Worm (Caenorhabditis elegans) whole organism, L3 larva: Measurements from ENCODE around the gene frpr-21.

ENCODE experiments used
- R02D3.7 ChIP-seq: fragments of 150-350 bp; optimal IDR thresholded peaks from 2 replicates; lab custom pipeline; 2014; ENCODE audit warnings: missing biosample characterization, missing genetic modification characterization
- ZK546.5 ChIP-seq: sonication (generic microtip); optimal IDR thresholded peaks from 2 replicates; lab custom pipeline; 2017; ENCODE audit warnings: missing biosample characterization, missing genetic modification characterization
- aly-2 ChIP-seq: fragments of 150-350 bp; optimal IDR thresholded peaks from 2 replicates; lab custom pipeline; 2014; ENCODE audit warnings: missing biosample characterization, missing genetic modification characterization
- ama-1 ChIP-seq: fragments of 150-350 bp; optimal IDR thresholded peaks from 2 replicates; lab custom pipeline; 2018
- ceh-16 ChIP-seq: sonication (generic microtip); optimal IDR thresholded peaks from 2 replicates; lab custom pipeline; 2017; ENCODE audit warnings: missing biosample characterization, missing genetic modification characterization
- ceh-28 ChIP-seq: fragments of 150-350 bp; optimal IDR thresholded peaks from 2 replicates; lab custom pipeline; 2014; ENCODE audit warnings: missing biosample characterization, missing genetic modification reagents, missing genetic modification characterization
- ceh-82 ChIP-seq: fragments of 150-350 bp; optimal IDR thresholded peaks from 2 replicates; lab custom pipeline; 2014; ENCODE audit warnings: missing biosample characterization, missing genetic modification characterization
- ceh-9 ChIP-seq: sonication (generic microtip); optimal IDR thresholded peaks from 2 replicates; lab custom pipeline; 2018; ENCODE audit warnings: missing biosample characterization, missing genetic modification characterization
- egl-27 ChIP-seq: sonication (generic microtip); optimal IDR thresholded peaks from 4 replicates; lab custom pipeline; 2017; ENCODE audit warnings: missing biosample characterization, missing genetic modification reagents, missing genetic modification characterization
- egl-5 ChIP-seq: fragments of 150-350 bp; optimal IDR thresholded peaks from 2 replicates; lab custom pipeline; 2017; ENCODE audit warnings: missing biosample characterization, missing genetic modification reagents, missing genetic modification characterization, inconsistent platforms
- elt-1 ChIP-seq: fragments of 150-350 bp; optimal IDR thresholded peaks from 2 replicates; lab custom pipeline; 2014; ENCODE audit warnings: missing biosample characterization, missing genetic modification characterization
- elt-2 ChIP-seq: sonication (generic microtip); optimal IDR thresholded peaks from 2 replicates; lab custom pipeline; 2016; ENCODE audit warnings: missing genetic modification reagents, mild to moderate bottlenecking, missing genetic modification characterization, missing compliant biosample characterization
- elt-3 ChIP-seq, 3 experiments: fragments of 150-350 bp in 1 of 3; sonication (generic microtip) in 2 of 3; optimal IDR thresholded peaks; 2 replicates in 2 of 3; 4 replicates in 1 of 3; lab custom pipeline; 2014 to 2017; ENCODE audit warnings: missing biosample characterization in 3 of 3, missing genetic modification characterization in 3 of 3
- eor-1 ChIP-seq, 2 experiments: fragments of 150-350 bp; optimal IDR thresholded peaks; 2 replicates each; lab custom pipeline; 2014 to 2018; ENCODE audit warnings: missing biosample characterization in 2 of 2, missing genetic modification characterization in 2 of 2
- fkh-10 ChIP-seq: sonication (generic microtip); optimal IDR thresholded peaks from 2 replicates; lab custom pipeline; 2017; ENCODE audit warnings: missing biosample characterization, missing genetic modification reagents, missing genetic modification characterization
- fkh-2 ChIP-seq: fragments of 150-350 bp; optimal IDR thresholded peaks from 2 replicates; lab custom pipeline; 2014; ENCODE audit warnings: missing biosample characterization, missing genetic modification reagents, missing genetic modification characterization
- fos-1 ChIP-seq: fragments of 150-350 bp; optimal IDR thresholded peaks from 2 replicates; lab custom pipeline; 2014; ENCODE audit warnings: missing biosample characterization, missing genetic modification characterization
- hmg-11 ChIP-seq: sonication (generic microtip); optimal IDR thresholded peaks from 2 replicates; lab custom pipeline; 2016; ENCODE audit warnings: missing genetic modification characterization, missing compliant biosample characterization
- jun-1 ChIP-seq: fragments of 150-350 bp; optimal IDR thresholded peaks from 2 replicates; lab custom pipeline; 2014; ENCODE audit warnings: missing biosample characterization, missing genetic modification reagents, missing genetic modification characterization
- lin-15B ChIP-seq: fragments of 150-350 bp; optimal IDR thresholded peaks from 2 replicates; lab custom pipeline; 2014; ENCODE audit warnings: missing biosample characterization, missing genetic modification characterization
- lsy-12 ChIP-seq: sonication (generic microtip); optimal IDR thresholded peaks from 2 replicates; lab custom pipeline; 2016; ENCODE audit warnings: mild to moderate bottlenecking, missing genetic modification characterization, missing compliant biosample characterization
- mml-1 ChIP-seq: fragments of 150-350 bp; sonication (generic microtip); optimal IDR thresholded peaks from 3 replicates; lab custom pipeline; 2014; ENCODE audit warnings: missing biosample characterization, missing genetic modification characterization
- nfya-1 ChIP-seq: sonication (generic microtip); optimal IDR thresholded peaks from 2 replicates; lab custom pipeline; 2017; ENCODE audit warnings: missing genetic modification characterization, mild to moderate bottlenecking, missing compliant biosample characterization, antibody characterized with exemption, moderate library complexity; ENCODE audit not compliant: insufficient read depth
- nhr-11 ChIP-seq: fragments of 150-350 bp; optimal IDR thresholded peaks from 2 replicates; lab custom pipeline; 2014; ENCODE audit warnings: missing biosample characterization, missing genetic modification characterization
- nhr-23 ChIP-seq: fragments of 150-350 bp; optimal IDR thresholded peaks from 2 replicates; lab custom pipeline; 2014; ENCODE audit warnings: missing biosample characterization, missing genetic modification reagents, missing genetic modification characterization
- nhr-237 ChIP-seq: fragments of 150-350 bp; optimal IDR thresholded peaks from 2 replicates; lab custom pipeline; 2014; ENCODE audit warnings: missing biosample characterization, missing genetic modification characterization
- nhr-25 ChIP-seq: sonication (generic microtip); optimal IDR thresholded peaks from 2 replicates; lab custom pipeline; 2017; ENCODE audit warnings: missing biosample characterization, missing genetic modification characterization
- nhr-28 ChIP-seq: fragments of 150-350 bp; optimal IDR thresholded peaks from 2 replicates; lab custom pipeline; 2014; ENCODE audit warnings: missing biosample characterization, missing genetic modification characterization
- nhr-43 ChIP-seq: sonication (generic microtip); optimal IDR thresholded peaks from 2 replicates; lab custom pipeline; 2016; ENCODE audit warnings: mild to moderate bottlenecking, missing genetic modification characterization, missing compliant biosample characterization; ENCODE audit not compliant: poor library complexity, severe bottlenecking
- nhr-67 ChIP-seq: fragments of 150-350 bp; optimal IDR thresholded peaks from 2 replicates; lab custom pipeline; 2014; ENCODE audit warnings: missing biosample characterization, missing genetic modification characterization
- nhr-76 ChIP-seq: fragments of 150-350 bp; sonication (generic microtip); optimal IDR thresholded peaks from 5 replicates; lab custom pipeline; 2014; ENCODE audit warnings: missing biosample characterization, missing genetic modification characterization
- nhr-77 ChIP-seq: fragments of 150-350 bp; optimal IDR thresholded peaks from 2 replicates; lab custom pipeline; 2014; ENCODE audit warnings: missing biosample characterization, missing genetic modification characterization
- pha-4 ChIP-seq: fragments of 150-350 bp; optimal IDR thresholded peaks from 2 replicates; lab custom pipeline; 2014; ENCODE audit warnings: missing biosample characterization, missing genetic modification reagents, missing genetic modification characterization
- pqm-1 ChIP-seq: fragments of 150-350 bp; optimal IDR thresholded peaks from 2 replicates; lab custom pipeline; 2017; ENCODE audit warnings: missing biosample characterization, missing genetic modification characterization, inconsistent platforms
- skn-1 ChIP-seq: fragments of 150-350 bp; optimal IDR thresholded peaks from 2 replicates; lab custom pipeline; 2014; ENCODE audit warnings: missing biosample characterization, missing genetic modification characterization
- snpc-4 ChIP-seq: fragments of 150-350 bp; optimal IDR thresholded peaks from 2 replicates; lab custom pipeline; 2014; ENCODE audit warnings: missing biosample characterization, missing genetic modification characterization
- unc-62 ChIP-seq: fragments of 150-350 bp; sonication (generic microtip); optimal IDR thresholded peaks from 4 replicates; lab custom pipeline; 2014; ENCODE audit warnings: missing biosample characterization, missing genetic modification reagents, missing genetic modification characterization
- zag-1 ChIP-seq: fragments of 150-350 bp; optimal IDR thresholded peaks from 2 replicates; lab custom pipeline; 2014; ENCODE audit warnings: missing biosample characterization, missing genetic modification characterization
- ztf-11 ChIP-seq: fragments of 150-350 bp; optimal IDR thresholded peaks from 2 replicates; lab custom pipeline; 2014; ENCODE audit warnings: missing biosample characterization, missing genetic modification characterization

The frpr-21 gene

DNA sequence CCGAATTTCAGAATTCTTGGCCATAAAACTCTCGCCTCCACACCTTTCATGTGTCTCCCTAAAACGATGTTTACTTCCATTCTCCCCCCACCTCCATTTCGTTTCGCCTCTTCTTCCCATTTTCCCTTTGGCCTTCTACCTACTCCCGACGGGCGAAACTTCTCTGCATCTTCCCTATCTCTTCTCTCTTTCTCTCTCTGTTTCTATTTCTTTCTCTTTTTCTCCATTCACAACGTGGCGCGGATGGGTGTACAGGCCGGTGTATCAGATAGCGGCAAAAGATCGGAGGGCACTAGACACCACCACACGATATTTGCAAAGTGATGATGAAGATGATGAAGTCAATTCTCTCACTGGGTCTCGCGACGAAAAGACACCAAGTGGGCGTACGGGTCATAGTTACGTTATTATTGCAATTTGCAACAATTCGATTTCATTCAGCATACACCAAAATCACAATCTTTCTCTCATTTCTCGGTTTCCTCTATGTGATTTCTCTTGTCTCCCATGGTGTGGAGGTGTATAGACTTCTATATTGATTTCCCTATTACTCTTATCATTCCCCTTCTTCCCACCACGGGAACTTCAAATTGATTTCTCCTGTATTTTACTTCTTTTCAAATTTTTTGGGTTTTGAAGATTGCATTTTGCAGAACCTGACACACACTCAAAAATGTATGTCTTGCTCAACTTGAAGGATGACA lies 37.0 kb downstream of the frpr-21 start, which contains the start of gene ztf-27:
ztf-27 (plus strand) TSS at position 654 of the 704 bp plus-strand sequence.
- TF ChIP-seq hmg-11 (tag; lab: Kevin White, UChicago) (peak; percentile 26), nfya-1 (tag; lab: Kevin White, UChicago) (peak; percentile 47), unc-62 (GFP tag; lab: Kevin White, UChicago) (no peak), elt-2 (tag; lab: Kevin White, UChicago) (peak; percentile 49), zag-1 (tag; lab: Kevin White, UChicago) (no peak), elt-1 (tag; lab: Kevin White, UChicago) (peak; percentile 21), pqm-1 (tag; lab: Kevin White, UChicago) (peak; percentile 61), pha-4 (tag; lab: Kevin White, UChicago) (peak; percentile 42), nhr-25 (peak; percentile 68), nhr-23 (tag; lab: Kevin White, UChicago) (peak; percentile 52), nhr-76 (tag; lab: Kevin White, UChicago) (no peak)

DNA sequence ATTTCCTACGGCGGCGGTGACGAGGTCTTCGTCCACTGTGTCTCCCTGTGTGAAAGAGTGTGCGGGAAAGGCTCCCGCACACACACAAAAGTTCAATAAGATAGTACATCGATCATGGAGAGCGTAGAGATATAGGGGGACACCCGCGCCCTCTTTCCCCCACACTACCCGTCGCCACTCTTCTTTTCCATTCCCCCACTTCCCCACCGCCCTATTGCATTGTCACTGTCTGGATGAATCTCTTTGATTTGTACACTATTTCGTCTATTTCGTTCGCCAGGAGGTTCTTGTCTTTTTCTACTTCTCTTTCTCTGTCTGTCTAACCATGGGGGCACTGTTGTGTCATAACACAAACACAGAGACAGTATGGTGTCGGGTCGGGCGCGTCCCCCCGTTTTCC lies 39.6 kb downstream of the frpr-21 start:
- no peak for TF ChIP-seq nhr-28 (tag; lab: Kevin White, UChicago)
- TF ChIP-seq fkh-10 = no peak
- TF ChIP-seq R02D3.7 (tag; lab: Kevin White, UChicago) = peak; percentile 16
- TF ChIP-seq ama-1 (lab: Kevin White, UChicago) = no peak
- TF ChIP-seq lsy-12 (tag; lab: Kevin White, UChicago) = peak; percentile 45
- TF ChIP-seq nhr-23 (tag; lab: Kevin White, UChicago) = peak; percentile 76
- peak; percentile 27 for TF ChIP-seq nhr-43 (tag; lab: Kevin White, UChicago)
- peak; percentile 66 for TF ChIP-seq jun-1
- no peak for TF ChIP-seq ZK546.5
- TF ChIP-seq elt-2 (tag; lab: Kevin White, UChicago) = peak; percentile 57
- TF ChIP-seq nhr-67 (tag; lab: Kevin White, UChicago) = no peak
- TF ChIP-seq skn-1 (tag; lab: Kevin White, UChicago) = no peak
- TF ChIP-seq fos-1 (tag; lab: Kevin White, UChicago) = peak; percentile 8
- TF ChIP-seq mml-1 (tag; lab: Kevin White, UChicago) = no peak
- no peak for TF ChIP-seq elt-1 (tag; lab: Kevin White, UChicago)
- no peak for TF ChIP-seq ceh-16 (tag; lab: Kevin White, UChicago)
- no peak for TF ChIP-seq fkh-2 (tag; lab: Kevin White, UChicago)
- no peak for TF ChIP-seq ztf-11 (tag; lab: Kevin White, UChicago)
- no peak for TF ChIP-seq zag-1 (tag; lab: Kevin White, UChicago)
- TF ChIP-seq nhr-25 = peak; percentile 74
- peak; percentile 24 for TF ChIP-seq lin-15B
- TF ChIP-seq unc-62 (GFP tag; lab: Kevin White, UChicago) = no peak
- peak; percentile 2 for TF ChIP-seq snpc-4 (tag; lab: Kevin White, UChicago)
- TF ChIP-seq ceh-28 (tag; lab: Kevin White, UChicago) = peak; percentile 41
- TF ChIP-seq hmg-11 (tag; lab: Kevin White, UChicago) = peak; percentile 79
- peak; percentile 33 for TF ChIP-seq pqm-1 (tag; lab: Kevin White, UChicago)
- no peak for TF ChIP-seq nhr-237 (tag; lab: Kevin White, UChicago)
- peak; percentile 30 for TF ChIP-seq nfya-1 (tag; lab: Kevin White, UChicago)
- TF ChIP-seq pha-4 (tag; lab: Kevin White, UChicago) = peak; percentile 85
- TF ChIP-seq egl-27 = no peak
- no peak for TF ChIP-seq elt-3 (tag; optimal IDR thresholded peaks at IDR 0.05; lab: Kevin White, UChicago)

DNA sequence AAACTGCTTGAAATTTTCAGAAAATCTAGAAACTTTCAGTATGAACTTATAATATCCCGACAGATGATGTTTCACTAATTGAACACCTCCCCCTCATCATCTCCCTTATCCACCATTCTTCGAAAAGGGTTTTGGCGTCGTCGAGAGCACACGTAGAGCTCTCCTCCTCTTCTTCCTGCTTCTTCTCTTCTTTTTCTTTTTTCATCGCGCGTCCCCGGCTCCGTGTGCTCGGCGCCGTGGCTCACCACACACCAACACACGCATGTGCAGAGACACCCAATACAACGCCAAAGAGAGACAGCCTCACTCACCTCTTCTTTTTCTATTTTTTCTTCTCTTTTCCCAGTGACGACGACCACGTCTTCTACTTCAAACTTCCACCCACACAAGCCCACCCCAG lies 42.3 kb downstream of the frpr-21 start:
- TF ChIP-seq ceh-82 (tag; lab: Kevin White, UChicago) (no peak), nfya-1 (tag; lab: Kevin White, UChicago) (no peak), skn-1 (tag; lab: Kevin White, UChicago) (no peak), nhr-77 (no peak), nhr-11 (no peak), snpc-4 (tag; lab: Kevin White, UChicago) (no peak), pha-4 (tag; lab: Kevin White, UChicago) (no peak), egl-5 (tag; lab: Kevin White, UChicago) (no peak), eor-1 (tag; optimal IDR thresholded peaks at IDR 0.05; lab: Kevin White, UChicago) (no peak), ZK546.5 (no peak), nhr-76 (tag; lab: Kevin White, UChicago) (no peak), ceh-9 (tag; lab: Kevin White, UChicago) (no peak), zag-1 (tag; lab: Kevin White, UChicago) (no peak), jun-1 (no peak), pqm-1 (tag; lab: Kevin White, UChicago) (no peak), egl-27 (no peak), fos-1 (tag; lab: Kevin White, UChicago) (no peak), aly-2 (tag; lab: Kevin White, UChicago) (no peak), ceh-28 (tag; lab: Kevin White, UChicago) (no peak), fkh-10 (no peak)
- TF ChIP-seq, all 47 proteins: peak for 0
